Comparison of ENCODE assay signal across 6 worm cellular contexts in genomic region chrX:1148438-1148837, ce11.
TF ChIP-seq lines count a peak whose summit lies in the region.

Gene R193.2 (minus strand): TSS chrX:1148585.
Gene R193.6 (plus strand): TSS chrX:1148787.

TF ChIP-seq in whole organism, L1 larva, 84 proteins besides CTCF, POLR2A, EP300 and RAD21:
- TF ChIP-seq dpl-1 (GFP tag; optimal IDR thresholded peaks at IDR 0.05; lab: Kevin White, UChicago) (no peak), xbp-1 (tag; optimal IDR thresholded peaks at IDR 0.05; lab: Kevin White, UChicago) (no peak), elt-2 (tag; optimal IDR thresholded peaks at IDR 0.05; lab: Kevin White, UChicago) (peak; percentile 96), pax-3 (tag; optimal IDR thresholded peaks at IDR 0.05; lab: Kevin White, UChicago) (no peak), Y116A8C.19 (tag; optimal IDR thresholded peaks at IDR 0.05; lab: Kevin White, UChicago; ENCODE audit: borderline replicate concordance) (no peak), nhr-19 (GFP tag; conservative IDR thresholded peaks at IDR 0.05; lab: Robert Waterston, UW) (no peak)

TF ChIP-seq in whole organism, L2 larva, 48 proteins besides CTCF, POLR2A, EP300 and RAD21:
- TF ChIP-seq ztf-11 (tag; optimal IDR thresholded peaks at IDR 0.05; lab: Kevin White, UChicago) (no peak), sma-9 (GFP tag; optimal IDR thresholded peaks at IDR 0.05; lab: Kevin White, UChicago) (peak; percentile 18), sma-9 (tag; optimal IDR thresholded peaks at IDR 0.05; lab: Kevin White, UChicago) (no peak), nhr-129 (tag; optimal IDR thresholded peaks at IDR 0.05; lab: Kevin White, UChicago) (peak; percentile 95), gmeb-1 (tag; optimal IDR thresholded peaks at IDR 0.05; lab: Kevin White, UChicago) (peak; percentile 16), ztf-1 (GFP tag; conservative IDR thresholded peaks at IDR 0.05; lab: Robert Waterston, UW) (no peak), R02D3.7 (tag; optimal IDR thresholded peaks at IDR 0.05; lab: Kevin White, UChicago) (no peak), fos-1 (tag; optimal IDR thresholded peaks at IDR 0.05; lab: Kevin White, UChicago) (peak; percentile 97), unc-39 (tag; optimal IDR thresholded peaks at IDR 0.05; lab: Kevin White, UChicago) (no peak), mab-5 (tag; optimal IDR thresholded peaks at IDR 0.05; lab: Kevin White, UChicago) (no peak), crh-2 (tag; optimal IDR thresholded peaks at IDR 0.05; lab: Kevin White, UChicago) (peak; percentile 72)

TF ChIP-seq in whole organism, L3 larva, 47 proteins besides CTCF, POLR2A, EP300 and RAD21:
- TF ChIP-seq elt-2 (tag; optimal IDR thresholded peaks at IDR 0.05; lab: Kevin White, UChicago) (peak; percentile 98), nfya-1 (tag; optimal IDR thresholded peaks at IDR 0.05; lab: Kevin White, UChicago; ENCODE audit: insufficient read depth) (no peak), pqm-1 (tag; optimal IDR thresholded peaks at IDR 0.05; lab: Kevin White, UChicago) (peak; percentile 63)

TF ChIP-seq in whole organism, L4 larva, 104 proteins besides CTCF, POLR2A, EP300 and RAD21 (continues in another document):
- TF ChIP-seq nhr-28 (tag; optimal IDR thresholded peaks at IDR 0.05; lab: Kevin White, UChicago) (peak; percentile 79), mep-1 (tag; optimal IDR thresholded peaks at IDR 0.05; lab: Kevin White, UChicago) (peak; percentile 44), egl-43 (GFP tag; IDR thresholded peaks at IDR 0.05; lab: Robert Waterston, UW) (no peak), lin-39 (tag; optimal IDR thresholded peaks at IDR 0.05; lab: Kevin White, UChicago) (no peak), dmd-6 (GFP tag; IDR thresholded peaks at IDR 0.05; lab: Robert Waterston, UW) (peak; percentile 63; the same call in 1 of the 2 replicates), ZK337.2 (GFP tag; IDR thresholded peaks at IDR 0.05; lab: Robert Waterston, UW) (no peak), ztf-7 (tag; optimal IDR thresholded peaks at IDR 0.05; lab: Kevin White, UChicago) (peak; percentile 97), dve-1 (tag; optimal IDR thresholded peaks at IDR 0.05; lab: Kevin White, UChicago; ENCODE audit: insufficient read depth) (peak; percentile 68), duxl-1 (tag; optimal IDR thresholded peaks at IDR 0.05; lab: Kevin White, UChicago; ENCODE audit: poor library complexity) (no peak), spr-1 (tag; optimal IDR thresholded peaks at IDR 0.05; lab: Kevin White, UChicago) (no peak), nhr-102 (tag; optimal IDR thresholded peaks at IDR 0.05; lab: Kevin White, UChicago) (no peak), daf-16 (GFP tag; optimal IDR thresholded peaks at IDR 0.05; lab: Kevin White, UChicago) (no peak), daf-16 (tag; optimal IDR thresholded peaks at IDR 0.05; lab: Kevin White, UChicago) (peak; percentile 68), rbr-2 (tag; optimal IDR thresholded peaks at IDR 0.05; lab: Kevin White, UChicago) (no peak), aly-2 (tag; optimal IDR thresholded peaks at IDR 0.05; lab: Kevin White, UChicago) (no peak), fkh-10 (GFP tag; optimal IDR thresholded peaks at IDR 0.05; lab: Kevin White, UChicago) (no peak), lin-38 (GFP tag; IDR thresholded peaks at IDR 0.05; lab: Robert Waterston, UW) (no peak), php-3 (GFP tag; IDR thresholded peaks at IDR 0.05; lab: Robert Waterston, UW) (peak; percentile 43; the same call in 1 of the 2 replicates), vab-7 (GFP tag; IDR thresholded peaks at IDR 0.05; lab: Robert Waterston, UW) (no peak), Y48G9A.11 (GFP tag; IDR thresholded peaks at IDR 0.05; lab: Robert Waterston, UW) (no peak), nhr-10 (tag; optimal IDR thresholded peaks at IDR 0.05; lab: Kevin White, UChicago) (no peak), ztf-11 (tag; optimal IDR thresholded peaks at IDR 0.05; lab: Kevin White, UChicago) (no peak), dmd-9 (GFP tag; IDR thresholded peaks at IDR 0.05; lab: Robert Waterston, UW) (no peak), jun-1 (tag; optimal IDR thresholded peaks at IDR 0.05; lab: Kevin White, UChicago) (no peak), ama-1 (optimal IDR thresholded peaks at IDR 0.05; lab: Kevin White, UChicago) (no peak)

TF ChIP-seq in whole organism, late embryonic, 69 proteins besides CTCF, POLR2A, EP300 and RAD21:
- TF ChIP-seq tbx-2 (tag; optimal IDR thresholded peaks at IDR 0.05; lab: Kevin White, UChicago) (no peak), ceh-45 (GFP tag; IDR thresholded peaks at IDR 0.05; lab: Robert Waterston, UW) (no peak), elt-2 (tag; optimal IDR thresholded peaks at IDR 0.05; lab: Kevin White, UChicago) (peak; percentile 43)

TF ChIP-seq in whole organism, young adult, 124 proteins besides CTCF, POLR2A, EP300 and RAD21:
- TF ChIP-seq dox-1 (GFP tag; IDR thresholded peaks at IDR 0.05; lab: Robert Waterston, UW) (peak; percentile 38; the same call in 1 of the 2 replicates), ceh-58 (GFP tag; IDR thresholded peaks at IDR 0.05; lab: Robert Waterston, UW) (no peak), let-607 (tag; optimal IDR thresholded peaks at IDR 0.05; lab: Kevin White, UChicago) (peak in 1 of 2 experiments; percentile 14), nhr-80 (tag; optimal IDR thresholded peaks at IDR 0.05; lab: Kevin White, UChicago) (peak; percentile 94)
TF ChIP-seq in whole organism, young adult: peak in this region for 3.
